Worm (Caenorhabditis elegans) whole organism, young adult: ENCODE results near the gene Y53F4B.7.

Source experiments
- Y53F4B.3 ChIP-seq: fragments of 200-800 bp; sonication (Bioruptor generic); IDR thresholded peaks from 2 replicates; pipeline ENCODE4 v1.3.6; 2022; ENCODE audit warnings: missing genetic modification reagents, missing genetic modification characterization, missing compliant biosample characterization
- die-1 ChIP-seq: sonication (generic microtip); optimal IDR thresholded peaks from 2 replicates; lab custom pipeline; 2016; ENCODE audit warnings: missing genotype, mild to moderate bottlenecking, missing genetic modification characterization, missing compliant biosample characterization
- pha-4 ChIP-seq: fragments of 150-350 bp; sonication (generic microtip); optimal IDR thresholded peaks from 2 replicates; lab custom pipeline; 2014; ENCODE audit warnings: missing biosample characterization, missing genetic modification reagents, missing genetic modification characterization
- tbp1 ChIP-seq: fragments of 200-800 bp; sonication (Bioruptor generic); optimal IDR thresholded peaks from 2 replicates; lab custom pipeline; 2018; ENCODE audit warnings: mild to moderate bottlenecking, missing genetic modification characterization, missing compliant biosample characterization

DNA sequence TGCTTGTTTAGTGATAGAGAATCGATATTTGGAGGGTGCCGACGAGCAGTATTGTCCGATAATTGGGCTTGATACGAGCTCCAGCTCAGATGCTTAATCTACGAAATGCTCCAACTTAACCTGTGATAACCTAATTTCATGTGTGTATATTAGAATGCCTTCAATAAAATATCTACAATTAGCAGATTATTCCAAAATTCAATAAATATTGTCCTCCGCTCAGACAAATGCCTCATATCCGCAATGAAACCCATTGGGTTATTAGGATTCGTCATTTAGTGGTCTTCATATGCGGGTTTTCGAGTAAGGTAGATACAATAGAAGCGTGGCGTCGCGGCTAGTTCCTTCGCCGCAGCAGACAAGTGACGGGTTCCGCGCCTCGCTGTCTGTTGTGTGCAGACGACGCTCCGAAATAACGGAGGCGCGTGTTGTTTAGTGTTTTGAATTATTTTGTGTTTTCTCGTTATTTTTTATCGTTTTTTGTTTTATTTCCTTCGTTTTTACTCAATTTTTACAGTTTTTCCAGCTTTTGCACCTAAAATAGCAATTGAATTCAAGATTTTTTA, 33.0 kb downstream of the Y53F4B.7 start, which contains the start of gene cmtr-1:
- TF ChIP-seq die-1 (tag; lab: Kevin White, UChicago) (peak; percentile 68), Y53F4B.3 (GFP tag; lab: Robert Waterston, UW) (no peak; the same call in 1 of the 2 replicates), tbp1 (peak; percentile 84), pha-4 (tag; lab: Kevin White, UChicago) (no peak)
